Worm (Caenorhabditis elegans): Measurements from ENCODE around the gene metl-1.

ce11 chrII:11487999-11488398 is 14.6 kb upstream of the metl-1 start, which contains the start of gene B0334.13:
- TF ChIP-seq nhr-237 (tag; optimal IDR thresholded peaks at IDR 0.05): no peak
- no peak for TF ChIP-seq lin-39 (tag; optimal IDR thresholded peaks at IDR 0.05)
- TF ChIP-seq mdl-1 (tag; optimal IDR thresholded peaks at IDR 0.05): no peak
- TF ChIP-seq lsy-2 (tag; optimal IDR thresholded peaks at IDR 0.05): no peak
- no peak for TF ChIP-seq nhr-77 (tag; optimal IDR thresholded peaks at IDR 0.05)
- TF ChIP-seq ceh-82 (tag; optimal IDR thresholded peaks at IDR 0.05): no peak
- no peak for TF ChIP-seq nhr-12 (tag; optimal IDR thresholded peaks at IDR 0.05)
- no peak for TF ChIP-seq mab-5 (tag; optimal IDR thresholded peaks at IDR 0.05)
- TF ChIP-seq zag-1 (tag; optimal IDR thresholded peaks at IDR 0.05): no peak
